Fruit fly (Drosophila melanogaster) whole organism, embryonic: Measurements from ENCODE around the gene CG13601.

ENCODE experiments used
- Awh ChIP-seq: fragments of 200-800 bp; sonication (Bioruptor generic); IDR thresholded peaks from 2 replicates; pipeline ENCODE4, ENCODE4 v1.3.6; 2022; ENCODE audit warnings: missing biosample characterization, missing genetic modification characterization
- BEAF-32 ChIP-seq: fragments of 200-800 bp; sonication (Bioruptor generic); optimal IDR thresholded peaks from 3 replicates; lab custom pipeline; 2017; ENCODE audit warnings: missing biosample characterization, missing genetic modification characterization, mild to moderate bottlenecking, moderate library complexity, missing genetic modification reagents
- CG10462 ChIP-seq: fragments of 200-800 bp; sonication (Bioruptor generic); optimal IDR thresholded peaks from 2 replicates; lab custom pipeline; 2016; ENCODE audit warnings: missing biosample characterization, missing genetic modification characterization
- CG14710 ChIP-seq: fragments of 200-800 bp; sonication (Bioruptor generic); optimal IDR thresholded peaks from 3 replicates; lab custom pipeline; 2019; ENCODE audit warnings: missing biosample characterization, mild to moderate bottlenecking, missing genetic modification characterization, moderate library complexity
- CG15696 ChIP-seq: fragments of 200-800 bp; sonication (Bioruptor generic); optimal IDR thresholded peaks from 2 replicates; lab custom pipeline; 2019; ENCODE audit warnings: missing biosample characterization, mild to moderate bottlenecking, missing genetic modification characterization, moderate library complexity
- CG17361 ChIP-seq: fragments of 200-800 bp; sonication (Bioruptor generic); IDR thresholded peaks from 3 replicates; pipeline ENCODE4 v1.3.6; 2022; ENCODE audit warnings: missing biosample characterization, missing genetic modification characterization
- CG17912 ChIP-seq: fragments of 200-800 bp; sonication (Bioruptor generic); optimal IDR thresholded peaks from 2 replicates; lab custom pipeline; 2018; ENCODE audit warnings: missing biosample characterization, mild to moderate bottlenecking, missing genetic modification characterization
- CG30403 ChIP-seq: fragments of 200-800 bp; sonication (Bioruptor generic); optimal IDR thresholded peaks from 3 replicates; lab custom pipeline; 2016; ENCODE audit warnings: missing biosample characterization, missing genetic modification characterization
- CG33213 ChIP-seq: fragments of 200-800 bp; sonication (Bioruptor generic); optimal IDR thresholded peaks from 3 replicates; lab custom pipeline; 2016; ENCODE audit warnings: missing biosample characterization, missing genetic modification characterization
- CG3726 ChIP-seq: fragments of 200-800 bp; sonication (Bioruptor generic); IDR thresholded peaks from 3 replicates; pipeline ENCODE4, ENCODE4 v1.3.6; 2022; ENCODE audit warnings: missing biosample characterization, missing genetic modification characterization
- CG42726 ChIP-seq: fragments of 200-800 bp; sonication (Bioruptor generic); IDR thresholded peaks from 2 replicates; pipeline ENCODE4 v1.3.6; 2022; ENCODE audit warnings: missing biosample characterization, missing genetic modification characterization; ENCODE audit not compliant: partially characterized antibody
- CG4617 ChIP-seq: fragments of 200-800 bp; sonication (Bioruptor generic); optimal IDR thresholded peaks from 3 replicates; lab custom pipeline; 2016; ENCODE audit warnings: missing biosample characterization, missing genetic modification characterization, borderline replicate concordance
- CG6272 ChIP-seq: fragments of 200-800 bp; sonication (Bioruptor generic); IDR thresholded peaks from 2 replicates; pipeline ENCODE4 v1.3.6; 2022; ENCODE audit warnings: missing biosample characterization, missing genetic modification characterization
- CG7556 ChIP-seq: fragments of 200-800 bp; sonication (Bioruptor generic); optimal IDR thresholded peaks from 2 replicates; lab custom pipeline; 2017; ENCODE audit warnings: missing biosample characterization, mild to moderate bottlenecking, missing genetic modification characterization
- CG7987 ChIP-seq: fragments of 200-800 bp; sonication (Bioruptor generic); optimal IDR thresholded peaks from 2 replicates; lab custom pipeline; 2018; ENCODE audit warnings: missing biosample characterization, mild to moderate bottlenecking, missing genetic modification characterization, moderate library complexity
- CG8388 ChIP-seq: fragments of 200-800 bp; sonication (Bioruptor generic); optimal IDR thresholded peaks from 2 replicates; lab custom pipeline; 2019; ENCODE audit warnings: missing biosample characterization, mild to moderate bottlenecking, missing genetic modification characterization, moderate library complexity
- CG8765 ChIP-seq: fragments of 200-800 bp; sonication (Bioruptor generic); IDR thresholded peaks from 2 replicates; pipeline ENCODE4 v1.3.6; 2022; ENCODE audit warnings: missing biosample characterization, missing genetic modification characterization
- CG8924 ChIP-seq: fragments of 200-800 bp; optimal IDR thresholded peaks from 3 replicates; lab custom pipeline; 2019; ENCODE audit warnings: missing biosample characterization, mild to moderate bottlenecking, missing genetic modification characterization, moderate library complexity
- CoRest ChIP-seq: fragments of 200-800 bp; sonication (Bioruptor generic); optimal IDR thresholded peaks from 3 replicates; lab custom pipeline; 2018; ENCODE audit warnings: missing biosample characterization, mild to moderate bottlenecking, missing genetic modification characterization, moderate library complexity
- Dip3 ChIP-seq: fragments of 200-800 bp; sonication (Bioruptor generic); optimal IDR thresholded peaks from 3 replicates; lab custom pipeline; 2016; ENCODE audit warnings: missing biosample characterization, missing genetic modification characterization
- Dll ChIP-seq: fragments of 200-800 bp; sonication (Bioruptor generic); IDR thresholded peaks from 4 replicates; pipeline ENCODE4 v1.3.6; 2022; ENCODE audit warnings: missing biosample characterization, missing genetic modification characterization; ENCODE audit not compliant: partially characterized antibody
- Fer1 ChIP-seq: fragments of 200-800 bp; sonication (Bioruptor generic); optimal IDR thresholded peaks from 2 replicates; lab custom pipeline; 2017; ENCODE audit warnings: missing biosample characterization, mild to moderate bottlenecking, missing genetic modification characterization
- HLHmδ ChIP-seq: fragments of 200-800 bp; sonication (Bioruptor generic); optimal IDR thresholded peaks from 2 replicates; lab custom pipeline; 2018; ENCODE audit warnings: missing biosample characterization, mild to moderate bottlenecking, missing genetic modification characterization, moderate library complexity
- MESR4 ChIP-seq: fragments of 200-800 bp; sonication (Bioruptor generic); optimal IDR thresholded peaks from 2 replicates; lab custom pipeline; 2018; ENCODE audit warnings: missing biosample characterization, mild to moderate bottlenecking, missing genetic modification characterization, moderate library complexity
- NC2β ChIP-seq: fragments of 200-800 bp; sonication (Bioruptor generic); optimal IDR thresholded peaks from 2 replicates; lab custom pipeline; 2016; ENCODE audit warnings: missing biosample characterization, missing genetic modification characterization
- NFAT ChIP-seq: fragments of 200-800 bp; sonication (Bioruptor generic); IDR thresholded peaks from 2 replicates; pipeline ENCODE4 v1.3.6; 2022; ENCODE audit warnings: missing biosample characterization, missing genetic modification characterization
- Nf-YA ChIP-seq: fragments of 200-800 bp; sonication (Bioruptor generic); IDR thresholded peaks from 2 replicates; pipeline ENCODE4 v1.3.6; 2022; ENCODE audit warnings: missing biosample characterization, missing genetic modification characterization
- Opbp ChIP-seq: fragments of 200-800 bp; sonication (Bioruptor generic); IDR thresholded peaks from 3 replicates; pipeline ENCODE4 v1.3.6; 2022; ENCODE audit warnings: missing biosample characterization, missing genetic modification characterization; ENCODE audit not compliant: partially characterized antibody
- Side ChIP-seq: fragments of 200-800 bp; sonication (Bioruptor generic); optimal IDR thresholded peaks from 2 replicates; lab custom pipeline; 2016; ENCODE audit warnings: missing biosample characterization, missing genetic modification characterization
- TFAM ChIP-seq: fragments of 200-800 bp; sonication (Bioruptor generic); optimal IDR thresholded peaks from 2 replicates; lab custom pipeline; 2017; ENCODE audit warnings: missing biosample characterization, missing genetic modification characterization, inconsistent platforms
- YL-1 ChIP-seq: fragments of 200-800 bp; sonication (Bioruptor generic); optimal IDR thresholded peaks from 3 replicates; lab custom pipeline; 2017; ENCODE audit warnings: missing biosample characterization, mild to moderate bottlenecking, missing genetic modification characterization
- bowl ChIP-seq: fragments of 200-800 bp; sonication (Bioruptor generic); IDR thresholded peaks from 2 replicates; pipeline ENCODE4 v1.3.6; 2022; ENCODE audit warnings: missing biosample characterization, missing genetic modification characterization
- cg ChIP-seq: fragments of 200-800 bp; sonication (Bioruptor generic); optimal IDR thresholded peaks from 3 replicates; lab custom pipeline; 2019; ENCODE audit warnings: missing biosample characterization, mild to moderate bottlenecking, missing genetic modification characterization, moderate library complexity
- chinmo ChIP-seq: fragments of 200-800 bp; sonication (Bioruptor generic); IDR thresholded peaks from 4 replicates; pipeline ENCODE4 v1.3.6; 2022; ENCODE audit warnings: missing biosample characterization, missing genetic modification characterization; ENCODE audit not compliant: partially characterized antibody
- chm ChIP-seq: fragments of 200-800 bp; sonication (Bioruptor generic); IDR thresholded peaks from 2 replicates; pipeline ENCODE4 v1.3.6; 2022; ENCODE audit warnings: missing biosample characterization, missing genetic modification characterization
- exex ChIP-seq: fragments of 200-800 bp; sonication (Bioruptor generic); optimal IDR thresholded peaks from 4 replicates; lab custom pipeline; 2018; ENCODE audit warnings: missing biosample characterization, mild to moderate bottlenecking, missing genetic modification characterization, moderate library complexity
- gro ChIP-seq: fragments of 200-800 bp; sonication (Bioruptor generic); optimal IDR thresholded peaks from 2 replicates; lab custom pipeline; 2016; ENCODE audit warnings: missing biosample characterization, missing genetic modification characterization
- hb ChIP-seq: fragments of 200-800 bp; sonication (Bioruptor generic); IDR thresholded peaks from 3 replicates; pipeline ENCODE4 v1.3.6; 2022; ENCODE audit warnings: missing biosample characterization, missing genetic modification characterization; ENCODE audit not compliant: partially characterized antibody
- her ChIP-seq: fragments of 200-800 bp; sonication (Bioruptor generic); optimal IDR thresholded peaks from 2 replicates; lab custom pipeline; 2016; ENCODE audit warnings: missing biosample characterization, missing genetic modification characterization
- lmd ChIP-seq: fragments of 200-800 bp; sonication (Bioruptor generic); IDR thresholded peaks from 2 replicates; pipeline ENCODE4 v1.3.6; 2022; ENCODE audit warnings: missing biosample characterization, missing genetic modification characterization
- pzg ChIP-seq: fragments of 200-800 bp; sonication (Bioruptor generic); optimal IDR thresholded peaks from 3 replicates; lab custom pipeline; 2018; ENCODE audit warnings: missing biosample characterization, mild to moderate bottlenecking, missing genetic modification characterization, moderate library complexity
- rib ChIP-seq: fragments of 200-800 bp; sonication (Bioruptor generic); IDR thresholded peaks from 2 replicates; pipeline ENCODE4 v1.3.6; 2022; ENCODE audit warnings: missing biosample characterization, missing genetic modification characterization
- sens ChIP-seq: fragments of 200-800 bp; sonication (Bioruptor generic); peaks from one replicate; lab custom pipeline; 2016; ENCODE audit warnings: missing biosample characterization, missing genetic modification characterization
- so ChIP-seq: fragments of 200-800 bp; sonication (Bioruptor generic); IDR thresholded peaks from 3 replicates; pipeline ENCODE4 v1.3.6; 2022; ENCODE audit warnings: missing biosample characterization, missing genetic modification characterization
- stwl ChIP-seq: fragments of 200-800 bp; sonication (Bioruptor generic); optimal IDR thresholded peaks from 3 replicates; lab custom pipeline; 2018; ENCODE audit warnings: missing biosample characterization, mild to moderate bottlenecking, missing genetic modification characterization, moderate library complexity
- tap ChIP-seq: fragments of 200-800 bp; optimal IDR thresholded peaks from 3 replicates; lab custom pipeline; 2019; ENCODE audit warnings: missing biosample characterization, mild to moderate bottlenecking, missing genetic modification characterization, moderate library complexity
- tna ChIP-seq: fragments of 200-800 bp; sonication (Bioruptor generic); IDR thresholded peaks from 2 replicates; pipeline ENCODE4 v1.3.6; 2022; ENCODE audit warnings: missing biosample characterization, missing genetic modification characterization; ENCODE audit not compliant: partially characterized antibody
- wdn ChIP-seq: fragments of 200-800 bp; sonication (Bioruptor generic); IDR thresholded peaks from 2 replicates; pipeline ENCODE4 v1.3.6; 2022; ENCODE audit warnings: missing biosample characterization, missing genetic modification characterization

Gene CG13601

dm6 chr3R:23922502-23923350 is 4.7 kb downstream of the CG13601 start, which contains the start of the genes sba and CG31141 (continued):
- no peak for TF ChIP-seq CG3726 (GFP tag; lab: Robert Waterston, UW)
- TF ChIP-seq bowl (GFP tag; lab: Robert Waterston, UW) = peak; percentile 25; the same call in 1 of the 2 replicates
- TF ChIP-seq CG14710 (tag; lab: Kevin White, UChicago) = peak; percentile 35
- no peak for TF ChIP-seq CG8765 (GFP tag; lab: Robert Waterston, UW)
- TF ChIP-seq lmd = no peak
- TF ChIP-seq cg (GFP tag; lab: Kevin White, UChicago) = peak; percentile 75
- TF ChIP-seq Dll = peak; percentile 79
- TF ChIP-seq stwl = peak; percentile 85
- TF ChIP-seq tna (GFP tag; lab: Robert Waterston, UW) = peak; percentile 78
- peak; percentile 24 for TF ChIP-seq CG33213
- no peak for TF ChIP-seq CG30403
- peak; percentile 9 for TF ChIP-seq NC2β (GFP tag; lab: Kevin White, UChicago)
- TF ChIP-seq CG7556 (GFP tag; lab: Kevin White, UChicago) = peak; percentile 11
- peak; percentile 74 for TF ChIP-seq YL-1 (GFP tag; lab: Kevin White, UChicago)
- TF ChIP-seq gro (GFP tag; lab: Kevin White, UChicago) = peak; percentile 73
- peak; percentile 9 for TF ChIP-seq Dip3
- TF ChIP-seq CG42726 (GFP tag; lab: Robert Waterston, UW) = peak; percentile 85
- peak; percentile 70 for TF ChIP-seq CG10462 (GFP tag; lab: Kevin White, UChicago)
- TF ChIP-seq pzg (GFP tag; lab: Kevin White, UChicago) = peak; percentile 98
- no peak for TF ChIP-seq Awh (GFP tag; lab: Robert Waterston, UW)
- no peak for TF ChIP-seq Side (GFP tag; lab: Kevin White, UChicago)
- TF ChIP-seq MESR4 (GFP tag; lab: Kevin White, UChicago) = peak; percentile 71
- TF ChIP-seq sens (GFP tag; lab: Kevin White, UChicago) = peak; percentile 81
- 0 out of 2 replicates have a peak, but pooled peaks have one; percentile 24 for TF ChIP-seq wdn (GFP tag; lab: Robert Waterston, UW)
- no peak for TF ChIP-seq rib (GFP tag; lab: Robert Waterston, UW)
- TF ChIP-seq CG8924 = peak; percentile 54
- TF ChIP-seq CG17361 (GFP tag; lab: Robert Waterston, UW) = 0 out of 3 replicates have a peak, but pooled peaks have one; percentile 7
- TF ChIP-seq Opbp = peak; percentile 88
- TF ChIP-seq hb (GFP tag; lab: Robert Waterston, UW) = peak; percentile 88
- TF ChIP-seq BEAF-32 (GFP tag; lab: Kevin White, UChicago) = peak; percentile 94
- peak; percentile 58 for TF ChIP-seq CG4617 (GFP tag; lab: Kevin White, UChicago)
- peak; percentile 38 for TF ChIP-seq HLHmδ (GFP tag; lab: Kevin White, UChicago)
- peak; percentile 16 for TF ChIP-seq tap (tag; lab: Kevin White, UChicago)
- peak; percentile 59 for TF ChIP-seq CoRest (tag; lab: Kevin White, UChicago)
- TF ChIP-seq Fer1 (GFP tag; lab: Kevin White, UChicago) = peak; percentile 48
- TF ChIP-seq TFAM (GFP tag; lab: Kevin White, UChicago) = peak; percentile 16
- TF ChIP-seq exex (tag; lab: Kevin White, UChicago) = peak; percentile 77
- no peak for TF ChIP-seq Nf-YA (GFP tag; lab: Robert Waterston, UW)
- peak; percentile 2 for TF ChIP-seq CG15696 (tag; lab: Kevin White, UChicago)
- peak; percentile 46 for TF ChIP-seq CG17912 (GFP tag; lab: Kevin White, UChicago)
- TF ChIP-seq CG6272 (GFP tag; lab: Robert Waterston, UW) = peak; percentile 25; the same call in 1 of the 2 replicates
- peak; percentile 19 for TF ChIP-seq CG7987
- TF ChIP-seq chm (GFP tag; lab: Robert Waterston, UW) = no peak; the same call in 1 of the 2 replicates
- 0 out of 2 replicates have a peak, but pooled peaks have one; percentile 20 for TF ChIP-seq NFAT (GFP tag; lab: Robert Waterston, UW)
- TF ChIP-seq so (GFP tag; lab: Robert Waterston, UW) = no peak
- TF ChIP-seq chinmo (GFP tag; lab: Robert Waterston, UW) = peak; percentile 54; the same call in 2 of the 4 replicates
- peak; percentile 31 for TF ChIP-seq her (GFP tag; lab: Kevin White, UChicago)
- TF ChIP-seq CG8388 (GFP tag; lab: Kevin White, UChicago) = no peak
